Worm (Caenorhabditis elegans) whole organism, early embryonic: Measurements from ENCODE around the gene K08D8.5.

Experiments used
- B0310.2 ChIP-seq: sonication (generic microtip); optimal IDR thresholded peaks from 2 replicates; lab custom pipeline; 2016; ENCODE audit warnings: mild to moderate bottlenecking, missing genetic modification characterization, missing compliant biosample characterization
- F13C5.2 ChIP-seq: sonication (generic microtip); optimal IDR thresholded peaks from 2 replicates; lab custom pipeline; 2017; ENCODE audit warnings: mild to moderate bottlenecking, missing genetic modification characterization, inconsistent platforms, missing compliant biosample characterization
- aly-1 ChIP-seq: sonication (generic microtip); optimal IDR thresholded peaks from 2 replicates; lab custom pipeline; 2016; ENCODE audit warnings: missing genetic modification characterization, missing compliant biosample characterization
- ama-1 ChIP-seq: fragments of 150-350 bp; optimal IDR thresholded peaks from 2 replicates; lab custom pipeline; 2014
- ceh-13 ChIP-seq: fragments of 200-800 bp; sonication (Bioruptor generic); optimal IDR thresholded peaks from 2 replicates; lab custom pipeline; 2018; ENCODE audit warnings: mild to moderate bottlenecking, missing genetic modification characterization, missing compliant biosample characterization
- ceh-36 ChIP-seq: sonication (generic microtip); optimal IDR thresholded peaks from 2 replicates; lab custom pipeline; 2016; ENCODE audit warnings: missing genetic modification characterization, inconsistent platforms, missing compliant biosample characterization
- ets-7 ChIP-seq: sonication (generic microtip); optimal IDR thresholded peaks from 2 replicates; lab custom pipeline; 2016; ENCODE audit warnings: missing genotype, missing genetic modification characterization, missing compliant biosample characterization
- flt-1 ChIP-seq: fragments of 200-800 bp; sonication (Bioruptor generic); IDR thresholded peaks from 2 replicates; pipeline ENCODE4 v1.3.6; 2022; ENCODE audit warnings: missing genetic modification characterization, missing compliant biosample characterization
- hmbx-1 ChIP-seq: sonication (generic microtip); optimal IDR thresholded peaks from 2 replicates; lab custom pipeline; 2016; ENCODE audit warnings: mild to moderate bottlenecking, missing genetic modification characterization, missing compliant biosample characterization
- hmg-4 ChIP-seq: fragments of 200-800 bp; sonication (Bioruptor generic); optimal IDR thresholded peaks from 2 replicates; lab custom pipeline; 2018; ENCODE audit warnings: mild to moderate bottlenecking, missing genetic modification characterization, missing compliant biosample characterization
- hnd-1 ChIP-seq: sonication (generic microtip); optimal IDR thresholded peaks from 2 replicates; lab custom pipeline; 2016; ENCODE audit warnings: missing genetic modification characterization, missing compliant biosample characterization
- pes-1 ChIP-seq: fragments of 200-800 bp; sonication (Bioruptor generic); IDR thresholded peaks from 2 replicates; pipeline ENCODE4 v1.3.6; 2022; ENCODE audit warnings: missing genetic modification reagents, missing genetic modification characterization, missing compliant biosample characterization
- scrt-1 ChIP-seq: fragments of 200-800 bp; sonication (Bioruptor generic); IDR thresholded peaks from 2 replicates; pipeline ENCODE4 v1.3.6; 2022; ENCODE audit warnings: missing genetic modification characterization, missing compliant biosample characterization
- sea-1 ChIP-seq: fragments of 200-800 bp; sonication (Bioruptor generic); conservative IDR thresholded peaks from 2 replicates; pipeline ENCODE4 v1.3.6; 2022; ENCODE audit warnings: missing genetic modification characterization, missing compliant biosample characterization
- tbx-11 ChIP-seq: fragments of 200-800 bp; sonication (Bioruptor generic); IDR thresholded peaks from 2 replicates; pipeline ENCODE4 v1.3.6; 2022; ENCODE audit warnings: missing genetic modification characterization, missing compliant biosample characterization
- tbx-37 ChIP-seq: fragments of 200-800 bp; sonication (Bioruptor generic); conservative IDR thresholded peaks from 2 replicates; pipeline ENCODE4 v1.3.6; 2022; ENCODE audit warnings: missing genetic modification reagents, missing genetic modification characterization, missing compliant biosample characterization
- tra-4 ChIP-seq: sonication (generic microtip); optimal IDR thresholded peaks from 2 replicates; lab custom pipeline; 2017; ENCODE audit warnings: missing genetic modification characterization, missing compliant biosample characterization

K08D8.5 gene

ce11 chrIV:12936221-12936776 is 24.4 kb upstream of the K08D8.5 start, which contains the start of the genes cld-1 and dod-21:
TSS of gene cld-1 (minus strand) at chrIV:12936271.
TSS of gene dod-21 (plus strand) at chrIV:12936738.
- TF ChIP-seq ceh-13 (GFP tag; lab: Kevin White, UChicago): no peak
- no peak for TF ChIP-seq aly-1
- no peak for TF ChIP-seq B0310.2 (tag; lab: Kevin White, UChicago)
- no peak for TF ChIP-seq sea-1 (GFP tag; lab: Robert Waterston, UW)
- TF ChIP-seq ceh-36 (tag; lab: Kevin White, UChicago): no peak
- TF ChIP-seq pes-1 (GFP tag; lab: Robert Waterston, UW): no peak
- TF ChIP-seq ets-7 (tag; lab: Kevin White, UChicago): no peak
- TF ChIP-seq scrt-1 (GFP tag; lab: Robert Waterston, UW): no peak
- no peak for TF ChIP-seq tbx-11 (GFP tag; lab: Robert Waterston, UW)
- TF ChIP-seq tbx-37 (GFP tag; lab: Robert Waterston, UW): no peak
- TF ChIP-seq tra-4 (tag; lab: Kevin White, UChicago): no peak

ce11 chrIV:12926639-12927038 is 14.7 kb upstream of the K08D8.5 start, which contains the start of gene srlf-5:
TSS of gene srlf-5 (minus strand) at chrIV:12926739.
- no peak for TF ChIP-seq hmg-4 (GFP tag; lab: Kevin White, UChicago)
- TF ChIP-seq flt-1 (GFP tag; lab: Robert Waterston, UW): no peak
- TF ChIP-seq hnd-1 (tag; lab: Kevin White, UChicago): no peak
- TF ChIP-seq F13C5.2: no peak
- no peak for TF ChIP-seq hmbx-1 (tag; lab: Kevin White, UChicago)
- no peak for TF ChIP-seq tbx-37 (GFP tag; lab: Robert Waterston, UW)
- TF ChIP-seq pes-1 (GFP tag; lab: Robert Waterston, UW): no peak
- TF ChIP-seq scrt-1 (GFP tag; lab: Robert Waterston, UW): no peak
- TF ChIP-seq B0310.2 (tag; lab: Kevin White, UChicago): no peak
- TF ChIP-seq tra-4 (tag; lab: Kevin White, UChicago): no peak
- TF ChIP-seq ama-1: no peak
- TF ChIP-seq ceh-36 (tag; lab: Kevin White, UChicago): no peak
- no peak for TF ChIP-seq ceh-13 (GFP tag; lab: Kevin White, UChicago)
- TF ChIP-seq aly-1: no peak
- TF ChIP-seq tbx-11 (GFP tag; lab: Robert Waterston, UW): no peak

ce11 chrIV:12924332-12924731 is 12.4 kb upstream of the K08D8.5 start, which contains the start of gene srlf-4:
TSS of gene srlf-4 (minus strand) at chrIV:12924432.
- TF ChIP-seq ama-1 (no peak), ceh-36 (tag; lab: Kevin White, UChicago) (no peak), sea-1 (GFP tag; lab: Robert Waterston, UW) (no peak), scrt-1 (GFP tag; lab: Robert Waterston, UW) (no peak), pes-1 (GFP tag; lab: Robert Waterston, UW) (no peak), hnd-1 (tag; lab: Kevin White, UChicago) (no peak), tbx-37 (GFP tag; lab: Robert Waterston, UW) (no peak), B0310.2 (tag; lab: Kevin White, UChicago) (no peak), tra-4 (tag; lab: Kevin White, UChicago) (no peak), F13C5.2 (no peak), hmbx-1 (tag; lab: Kevin White, UChicago) (no peak), tbx-11 (GFP tag; lab: Robert Waterston, UW) (no peak), ceh-13 (GFP tag; lab: Kevin White, UChicago) (no peak), aly-1 (no peak), ets-7 (tag; lab: Kevin White, UChicago) (no peak), flt-1 (GFP tag; lab: Robert Waterston, UW) (no peak), hmg-4 (GFP tag; lab: Kevin White, UChicago) (no peak)

ce11 chrIV:12921027-12921426 is 9.1 kb upstream of the K08D8.5 start, which contains the start of gene C32H11.4:
TSS of gene C32H11.4 (plus strand) at chrIV:12921264.
- TF ChIP-seq flt-1 (GFP tag; lab: Robert Waterston, UW) (no peak), ets-7 (tag; lab: Kevin White, UChicago) (no peak), hmbx-1 (tag; lab: Kevin White, UChicago) (no peak), hmg-4 (GFP tag; lab: Kevin White, UChicago) (no peak), F13C5.2 (no peak), tbx-37 (GFP tag; lab: Robert Waterston, UW) (no peak), tbx-11 (GFP tag; lab: Robert Waterston, UW) (no peak), sea-1 (GFP tag; lab: Robert Waterston, UW) (no peak), tra-4 (tag; lab: Kevin White, UChicago) (no peak), hnd-1 (tag; lab: Kevin White, UChicago) (no peak), ceh-36 (tag; lab: Kevin White, UChicago) (no peak), scrt-1 (GFP tag; lab: Robert Waterston, UW) (no peak), B0310.2 (tag; lab: Kevin White, UChicago) (no peak)

- TF ChIP-seq flt-1 (GFP tag; lab: Robert Waterston, UW): no peak
- no peak for TF ChIP-seq sea-1 (GFP tag; lab: Robert Waterston, UW)
- no peak for TF ChIP-seq tbx-11 (GFP tag; lab: Robert Waterston, UW)
- no peak for TF ChIP-seq pes-1 (GFP tag; lab: Robert Waterston, UW)
- TF ChIP-seq ceh-36 (tag; lab: Kevin White, UChicago): no peak
- TF ChIP-seq hnd-1 (tag; lab: Kevin White, UChicago): no peak
- no peak for TF ChIP-seq ceh-13 (GFP tag; lab: Kevin White, UChicago)
These were observed 8.6 kb upstream of the K08D8.5 start for ce11 chrIV:12920553-12920952.

ce11 chrIV:12918256-12918655 is 6.3 kb upstream of the K08D8.5 start, which contains the start of gene C32H11.3:
TSS of gene C32H11.3 (plus strand) at chrIV:12918556.
- TF ChIP-seq ceh-13 (GFP tag; lab: Kevin White, UChicago): no peak
- no peak for TF ChIP-seq ama-1
- TF ChIP-seq tbx-37 (GFP tag; lab: Robert Waterston, UW): no peak
- no peak for TF ChIP-seq sea-1 (GFP tag; lab: Robert Waterston, UW)
- TF ChIP-seq pes-1 (GFP tag; lab: Robert Waterston, UW): no peak
- no peak for TF ChIP-seq hmg-4 (GFP tag; lab: Kevin White, UChicago)
- no peak for TF ChIP-seq B0310.2 (tag; lab: Kevin White, UChicago)
- TF ChIP-seq flt-1 (GFP tag; lab: Robert Waterston, UW): no peak
- no peak for TF ChIP-seq ets-7 (tag; lab: Kevin White, UChicago)
- no peak for TF ChIP-seq aly-1
- TF ChIP-seq ceh-36 (tag; lab: Kevin White, UChicago): no peak
- no peak for TF ChIP-seq tbx-11 (GFP tag; lab: Robert Waterston, UW)
- no peak for TF ChIP-seq hmbx-1 (tag; lab: Kevin White, UChicago)
- no peak for TF ChIP-seq F13C5.2
- TF ChIP-seq scrt-1 (GFP tag; lab: Robert Waterston, UW): no peak
- no peak for TF ChIP-seq hnd-1 (tag; lab: Kevin White, UChicago)
- TF ChIP-seq tra-4 (tag; lab: Kevin White, UChicago): no peak
